Worm (Caenorhabditis elegans) whole organism, L3 larva: Measurements from ENCODE around the gene R08C7.8.
A peak's percentile ranks its signal among the peaks of the same experiment; 100 is the strongest.

Experiments used
- R02D3.7 ChIP-seq: fragments of 150-350 bp; optimal IDR thresholded peaks from 2 replicates; lab custom pipeline; 2014; ENCODE audit warnings: missing biosample characterization, missing genetic modification characterization
- ZK546.5 ChIP-seq: sonication (generic microtip); optimal IDR thresholded peaks from 2 replicates; lab custom pipeline; 2017; ENCODE audit warnings: missing biosample characterization, missing genetic modification characterization
- aly-2 ChIP-seq: fragments of 150-350 bp; optimal IDR thresholded peaks from 2 replicates; lab custom pipeline; 2014; ENCODE audit warnings: missing biosample characterization, missing genetic modification characterization
- ama-1 ChIP-seq: fragments of 150-350 bp; optimal IDR thresholded peaks from 2 replicates; lab custom pipeline; 2018
- ceh-16 ChIP-seq: sonication (generic microtip); optimal IDR thresholded peaks from 2 replicates; lab custom pipeline; 2017; ENCODE audit warnings: missing biosample characterization, missing genetic modification characterization
- ceh-28 ChIP-seq: fragments of 150-350 bp; optimal IDR thresholded peaks from 2 replicates; lab custom pipeline; 2014; ENCODE audit warnings: missing biosample characterization, missing genetic modification reagents, missing genetic modification characterization
- ceh-82 ChIP-seq: fragments of 150-350 bp; optimal IDR thresholded peaks from 2 replicates; lab custom pipeline; 2014; ENCODE audit warnings: missing biosample characterization, missing genetic modification characterization
- ceh-9 ChIP-seq: sonication (generic microtip); optimal IDR thresholded peaks from 2 replicates; lab custom pipeline; 2018; ENCODE audit warnings: missing biosample characterization, missing genetic modification characterization
- daf-12 ChIP-seq: fragments of 150-350 bp; optimal IDR thresholded peaks from 2 replicates; lab custom pipeline; 2014; ENCODE audit warnings: missing biosample characterization, missing genetic modification reagents, missing genetic modification characterization
- egl-27 ChIP-seq: sonication (generic microtip); optimal IDR thresholded peaks from 4 replicates; lab custom pipeline; 2017; ENCODE audit warnings: missing biosample characterization, missing genetic modification reagents, missing genetic modification characterization
- egl-5 ChIP-seq: fragments of 150-350 bp; optimal IDR thresholded peaks from 2 replicates; lab custom pipeline; 2017; ENCODE audit warnings: missing biosample characterization, missing genetic modification reagents, missing genetic modification characterization, inconsistent platforms
- elt-1 ChIP-seq: fragments of 150-350 bp; optimal IDR thresholded peaks from 2 replicates; lab custom pipeline; 2014; ENCODE audit warnings: missing biosample characterization, missing genetic modification characterization
- elt-2 ChIP-seq: sonication (generic microtip); optimal IDR thresholded peaks from 2 replicates; lab custom pipeline; 2016; ENCODE audit warnings: missing genetic modification reagents, mild to moderate bottlenecking, missing genetic modification characterization, missing compliant biosample characterization
- elt-3 ChIP-seq, 3 experiments: fragments of 150-350 bp in 1 of 3; sonication (generic microtip) in 2 of 3; optimal IDR thresholded peaks; 2 replicates in 2 of 3; 4 replicates in 1 of 3; lab custom pipeline; 2014 to 2017; ENCODE audit warnings: missing biosample characterization in 3 of 3, missing genetic modification characterization in 3 of 3
- eor-1 ChIP-seq, 2 experiments: fragments of 150-350 bp; optimal IDR thresholded peaks; 2 replicates each; lab custom pipeline; 2014 to 2018; ENCODE audit warnings: missing biosample characterization in 2 of 2, missing genetic modification characterization in 2 of 2
- fkh-10 ChIP-seq: sonication (generic microtip); optimal IDR thresholded peaks from 2 replicates; lab custom pipeline; 2017; ENCODE audit warnings: missing biosample characterization, missing genetic modification reagents, missing genetic modification characterization
- fkh-2 ChIP-seq: fragments of 150-350 bp; optimal IDR thresholded peaks from 2 replicates; lab custom pipeline; 2014; ENCODE audit warnings: missing biosample characterization, missing genetic modification reagents, missing genetic modification characterization
- fos-1 ChIP-seq: fragments of 150-350 bp; optimal IDR thresholded peaks from 2 replicates; lab custom pipeline; 2014; ENCODE audit warnings: missing biosample characterization, missing genetic modification characterization
- hmg-11 ChIP-seq: sonication (generic microtip); optimal IDR thresholded peaks from 2 replicates; lab custom pipeline; 2016; ENCODE audit warnings: missing genetic modification characterization, missing compliant biosample characterization
- jun-1 ChIP-seq: fragments of 150-350 bp; optimal IDR thresholded peaks from 2 replicates; lab custom pipeline; 2014; ENCODE audit warnings: missing biosample characterization, missing genetic modification reagents, missing genetic modification characterization
- lin-15B ChIP-seq: fragments of 150-350 bp; optimal IDR thresholded peaks from 2 replicates; lab custom pipeline; 2014; ENCODE audit warnings: missing biosample characterization, missing genetic modification characterization
- lin-39 ChIP-seq: fragments of 150-350 bp; optimal IDR thresholded peaks from 2 replicates; lab custom pipeline; 2018; ENCODE audit warnings: missing biosample characterization, missing genetic modification reagents, missing genetic modification characterization
- lsy-12 ChIP-seq: sonication (generic microtip); optimal IDR thresholded peaks from 2 replicates; lab custom pipeline; 2016; ENCODE audit warnings: mild to moderate bottlenecking, missing genetic modification characterization, missing compliant biosample characterization
- mdl-1 ChIP-seq: fragments of 150-350 bp; optimal IDR thresholded peaks from 2 replicates; lab custom pipeline; 2014; ENCODE audit warnings: missing biosample characterization, missing genetic modification characterization
- mml-1 ChIP-seq: fragments of 150-350 bp; sonication (generic microtip); optimal IDR thresholded peaks from 3 replicates; lab custom pipeline; 2014; ENCODE audit warnings: missing biosample characterization, missing genetic modification characterization
- nfya-1 ChIP-seq: sonication (generic microtip); optimal IDR thresholded peaks from 2 replicates; lab custom pipeline; 2017; ENCODE audit warnings: missing genetic modification characterization, mild to moderate bottlenecking, missing compliant biosample characterization, antibody characterized with exemption, moderate library complexity; ENCODE audit not compliant: insufficient read depth
- nhr-11 ChIP-seq: fragments of 150-350 bp; optimal IDR thresholded peaks from 2 replicates; lab custom pipeline; 2014; ENCODE audit warnings: missing biosample characterization, missing genetic modification characterization
- nhr-12 ChIP-seq: fragments of 150-350 bp; optimal IDR thresholded peaks from 2 replicates; lab custom pipeline; 2014; ENCODE audit warnings: missing biosample characterization, missing genetic modification characterization
- nhr-23 ChIP-seq: fragments of 150-350 bp; optimal IDR thresholded peaks from 2 replicates; lab custom pipeline; 2014; ENCODE audit warnings: missing biosample characterization, missing genetic modification reagents, missing genetic modification characterization
- nhr-237 ChIP-seq: fragments of 150-350 bp; optimal IDR thresholded peaks from 2 replicates; lab custom pipeline; 2014; ENCODE audit warnings: missing biosample characterization, missing genetic modification characterization
- nhr-25 ChIP-seq: sonication (generic microtip); optimal IDR thresholded peaks from 2 replicates; lab custom pipeline; 2017; ENCODE audit warnings: missing biosample characterization, missing genetic modification characterization
- nhr-28 ChIP-seq: fragments of 150-350 bp; optimal IDR thresholded peaks from 2 replicates; lab custom pipeline; 2014; ENCODE audit warnings: missing biosample characterization, missing genetic modification characterization
- nhr-43 ChIP-seq: sonication (generic microtip); optimal IDR thresholded peaks from 2 replicates; lab custom pipeline; 2016; ENCODE audit warnings: mild to moderate bottlenecking, missing genetic modification characterization, missing compliant biosample characterization; ENCODE audit not compliant: poor library complexity, severe bottlenecking
- nhr-67 ChIP-seq: fragments of 150-350 bp; optimal IDR thresholded peaks from 2 replicates; lab custom pipeline; 2014; ENCODE audit warnings: missing biosample characterization, missing genetic modification characterization
- nhr-76 ChIP-seq: fragments of 150-350 bp; sonication (generic microtip); optimal IDR thresholded peaks from 5 replicates; lab custom pipeline; 2014; ENCODE audit warnings: missing biosample characterization, missing genetic modification characterization
- nhr-77 ChIP-seq: fragments of 150-350 bp; optimal IDR thresholded peaks from 2 replicates; lab custom pipeline; 2014; ENCODE audit warnings: missing biosample characterization, missing genetic modification characterization
- pha-4 ChIP-seq: fragments of 150-350 bp; optimal IDR thresholded peaks from 2 replicates; lab custom pipeline; 2014; ENCODE audit warnings: missing biosample characterization, missing genetic modification reagents, missing genetic modification characterization
- pqm-1 ChIP-seq: fragments of 150-350 bp; optimal IDR thresholded peaks from 2 replicates; lab custom pipeline; 2017; ENCODE audit warnings: missing biosample characterization, missing genetic modification characterization, inconsistent platforms
- sea-2 ChIP-seq: fragments of 150-350 bp; sonication (generic microtip); optimal IDR thresholded peaks from 4 replicates; lab custom pipeline; 2014; ENCODE audit warnings: missing biosample characterization, missing genetic modification reagents, missing genetic modification characterization
- skn-1 ChIP-seq: fragments of 150-350 bp; optimal IDR thresholded peaks from 2 replicates; lab custom pipeline; 2014; ENCODE audit warnings: missing biosample characterization, missing genetic modification characterization
- snpc-4 ChIP-seq: fragments of 150-350 bp; optimal IDR thresholded peaks from 2 replicates; lab custom pipeline; 2014; ENCODE audit warnings: missing biosample characterization, missing genetic modification characterization
- tbx-2 ChIP-seq: sonication (generic microtip); optimal IDR thresholded peaks from 2 replicates; lab custom pipeline; 2016; ENCODE audit warnings: mild to moderate bottlenecking, missing genetic modification characterization, missing compliant biosample characterization
- unc-39 ChIP-seq: sonication (generic microtip); optimal IDR thresholded peaks from 4 replicates; lab custom pipeline; 2017; ENCODE audit warnings: missing biosample characterization, missing genetic modification characterization
- unc-62 ChIP-seq: fragments of 150-350 bp; sonication (generic microtip); optimal IDR thresholded peaks from 4 replicates; lab custom pipeline; 2014; ENCODE audit warnings: missing biosample characterization, missing genetic modification reagents, missing genetic modification characterization
- zag-1 ChIP-seq: fragments of 150-350 bp; optimal IDR thresholded peaks from 2 replicates; lab custom pipeline; 2014; ENCODE audit warnings: missing biosample characterization, missing genetic modification characterization
- ztf-11 ChIP-seq: fragments of 150-350 bp; optimal IDR thresholded peaks from 2 replicates; lab custom pipeline; 2014; ENCODE audit warnings: missing biosample characterization, missing genetic modification characterization
- ztf-4 ChIP-seq: fragments of 150-350 bp; optimal IDR thresholded peaks from 2 replicates; lab custom pipeline; 2014; ENCODE audit warnings: missing biosample characterization, missing genetic modification characterization

R08C7.8 gene

ce11 chrIV:4393488-4393887 is 40.9 kb downstream of the R08C7.8 start:
- TF ChIP-seq tbx-2 (tag; lab: Kevin White, UChicago) = no peak
- no peak for TF ChIP-seq aly-2 (tag; lab: Kevin White, UChicago)
- TF ChIP-seq nhr-67 (tag; lab: Kevin White, UChicago) = no peak
- TF ChIP-seq nhr-28 (tag; lab: Kevin White, UChicago) = no peak
- TF ChIP-seq, all 47 proteins: peak for 0

ce11 chrIV:4390438-4390894 is 43.9 kb downstream of the R08C7.8 start, which contains the start of the genes rpl-7A and set-21:
rpl-7A (minus strand) TSS chrIV:4390590.
set-21 (plus strand) TSS chrIV:4390844.
- TF ChIP-seq zag-1 (tag; lab: Kevin White, UChicago) (peak; percentile 24), tbx-2 (tag; lab: Kevin White, UChicago) (peak; percentile 92), ceh-28 (tag; lab: Kevin White, UChicago) (peak; percentile 64), nhr-237 (no peak), nhr-28 (tag; lab: Kevin White, UChicago) (peak; percentile 39), fkh-10 (GFP tag; lab: Kevin White, UChicago) (no peak), pha-4 (tag; lab: Kevin White, UChicago) (peak; percentile 91), lsy-12 (tag; lab: Kevin White, UChicago) (peak; percentile 97), nhr-76 (tag; lab: Kevin White, UChicago) (no peak), nfya-1 (tag; lab: Kevin White, UChicago) (peak; percentile 89), elt-3 (tag; optimal IDR thresholded peaks at IDR 0.05; lab: Kevin White, UChicago) (peak; percentile 13 to 87 (median 16)), ZK546.5 (peak; percentile 40), skn-1 (tag; lab: Kevin White, UChicago) (peak; percentile 65), hmg-11 (peak; percentile 89), nhr-67 (tag; lab: Kevin White, UChicago) (no peak), nhr-25 (tag; lab: Kevin White, UChicago) (peak; percentile 98), R02D3.7 (peak; percentile 92), ceh-16 (tag; lab: Kevin White, UChicago) (no peak), nhr-11 (peak; percentile 82), eor-1 (tag; optimal IDR thresholded peaks at IDR 0.05; lab: Kevin White, UChicago) (no peak), sea-2 (GFP tag; lab: Kevin White, UChicago) (no peak), nhr-43 (peak; percentile 98), unc-39 (tag; lab: Kevin White, UChicago) (no peak), elt-1 (tag; lab: Kevin White, UChicago) (peak; percentile 4), fos-1 (tag; lab: Kevin White, UChicago) (peak; percentile 39), ceh-9 (tag; lab: Kevin White, UChicago) (no peak), nhr-77 (peak; percentile 79), ceh-82 (tag; lab: Kevin White, UChicago) (peak; percentile 77), nhr-23 (tag; lab: Kevin White, UChicago) (peak; percentile 97), unc-62 (GFP tag; lab: Kevin White, UChicago) (peak; percentile 36), mdl-1 (tag; lab: Kevin White, UChicago) (no peak), daf-12 (tag; lab: Kevin White, UChicago) (no peak), lin-39 (tag; lab: Kevin White, UChicago) (peak; percentile 75), egl-27 (tag; lab: Kevin White, UChicago) (no peak), egl-5 (tag; lab: Kevin White, UChicago) (peak; percentile 42), ztf-11 (tag; lab: Kevin White, UChicago) (no peak), ama-1 (lab: Kevin White, UChicago) (no peak), snpc-4 (tag; lab: Kevin White, UChicago) (peak; percentile 86), aly-2 (tag; lab: Kevin White, UChicago) (no peak), elt-2 (tag; lab: Kevin White, UChicago) (peak; percentile 86), jun-1 (tag; lab: Kevin White, UChicago) (peak; percentile 79), mml-1 (tag; lab: Kevin White, UChicago) (no peak), pqm-1 (tag; lab: Kevin White, UChicago) (peak; percentile 45), nhr-12 (no peak), lin-15B (peak; percentile 96), ztf-4 (tag; lab: Kevin White, UChicago) (no peak), fkh-2 (tag; lab: Kevin White, UChicago) (no peak)
- TF ChIP-seq, all 47 proteins: peak for 28
